Fruit fly (Drosophila melanogaster): ENCODE results near the gene CG43074.

DNA sequence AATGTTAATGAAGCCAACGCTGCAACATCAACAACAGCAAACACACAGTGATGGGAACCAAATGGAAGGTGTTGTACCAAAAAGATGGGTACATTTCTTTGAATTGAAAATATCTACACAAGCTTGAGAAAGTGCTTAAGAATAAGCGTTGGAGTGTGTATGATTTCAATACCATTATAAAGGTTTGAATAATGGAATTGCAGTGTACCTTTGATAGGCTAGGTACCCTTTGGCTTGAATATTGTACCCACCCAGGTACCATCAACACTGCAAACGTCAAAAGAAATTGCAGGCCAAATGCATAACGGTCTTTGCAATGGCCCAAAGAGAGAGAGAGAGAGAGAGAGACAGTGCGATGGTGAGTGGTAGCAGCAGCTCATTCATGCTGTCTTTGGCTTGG is 31.8 kb downstream of the CG43074 start:
- TF ChIP-seq CG10543 (GFP tag; optimal IDR thresholded peaks at IDR 0.05): no peak
- TF ChIP-seq CG10321 (GFP tag; IDR thresholded peaks at IDR 0.05): no peak
- TF ChIP-seq Hand (GFP tag; optimal IDR thresholded peaks at IDR 0.05): no peak
- no peak for TF ChIP-seq CG9437 (GFP tag; optimal IDR thresholded peaks at IDR 0.05)
- TF ChIP-seq MESR4 (GFP tag; optimal IDR thresholded peaks at IDR 0.05): no peak
- no peak for TF ChIP-seq Lpt (GFP tag; optimal IDR thresholded peaks at IDR 0.05)
- no peak for TF ChIP-seq crc (GFP tag; optimal IDR thresholded peaks at IDR 0.05)
- TF ChIP-seq HLH4C (GFP tag; IDR thresholded peaks at IDR 0.05; ENCODE audit: partially characterized antibody): no peak
- TF ChIP-seq CG4820 (GFP tag; optimal IDR thresholded peaks at IDR 0.05): no peak
- TF ChIP-seq CG17612 (GFP tag; IDR thresholded peaks at IDR 0.05): no peak
